Fruit fly (Drosophila melanogaster): ENCODE measurements around the gene CG31819.

- no peak for TF ChIP-seq Gug (GFP tag; IDR thresholded peaks at IDR 0.05)
- no peak for TF ChIP-seq pdm3 (GFP tag; optimal IDR thresholded peaks at IDR 0.05)
These were observed 50.4 kb downstream of the CG31819 start, which contains the start of the genes twe and CG4935 for dm6 chr2L:16261576-16262217.
